Fruit fly (Drosophila melanogaster) whole organism, adult: ENCODE data around the gene Ir75c.

Source experiments
- CG7045 ChIP-seq: fragments of 200-800 bp; sonication (Bioruptor generic); optimal IDR thresholded peaks from 2 replicates; lab custom pipeline; 2017; ENCODE audit warnings: missing biosample characterization, mild to moderate bottlenecking, missing genetic modification characterization
- Crg-1 ChIP-seq: fragments of 200-800 bp; sonication (Bioruptor generic); optimal IDR thresholded peaks from 2 replicates; lab custom pipeline; 2016; ENCODE audit warnings: missing biosample characterization, missing genetic modification characterization
- tj ChIP-seq: fragments of 200-800 bp; sonication (Bioruptor generic); optimal IDR thresholded peaks from 3 replicates; lab custom pipeline; 2017; ENCODE audit warnings: missing biosample characterization, mild to moderate bottlenecking, missing genetic modification characterization, moderate library complexity

DNA sequence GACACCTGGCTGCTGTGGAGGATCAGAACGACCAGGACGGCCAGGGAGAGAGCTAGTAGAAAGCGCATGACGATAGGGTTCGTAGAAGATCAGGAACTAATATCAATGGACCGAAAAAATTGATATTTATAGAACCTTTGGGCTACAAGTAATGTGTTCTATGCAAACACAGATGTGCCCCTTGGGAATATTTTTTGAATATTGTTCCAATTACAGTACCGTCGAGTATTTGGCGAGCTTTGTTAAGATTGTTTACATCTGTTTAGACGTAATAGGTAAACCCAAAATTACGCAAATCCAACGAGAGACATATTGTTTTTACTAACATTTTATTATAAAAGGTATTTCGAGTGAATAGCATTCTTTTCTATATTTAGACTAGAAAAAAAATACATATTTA is 12.4 kb upstream of the Ir75c start, which contains the start of gene CG32189:
- no peak for TF ChIP-seq Crg-1 (GFP tag; lab: Kevin White, UChicago)
- TF ChIP-seq tj (GFP tag; lab: Kevin White, UChicago) = no peak
- TF ChIP-seq CG7045 (GFP tag; lab: Kevin White, UChicago) = no peak
